Fruit fly (Drosophila melanogaster) S2 (cell line): ENCODE results near the gene Sclp.

ENCODE experiments used
- CG8478 ChIP-seq: fragments of >200 bp; optimal IDR thresholded peaks from 2 replicates; lab custom pipeline; 2018
- CTCF ChIP-seq, 2 experiments: fragments of >200 bp; optimal IDR thresholded peaks; 2 replicates each; lab custom pipeline; 2018

DNA sequence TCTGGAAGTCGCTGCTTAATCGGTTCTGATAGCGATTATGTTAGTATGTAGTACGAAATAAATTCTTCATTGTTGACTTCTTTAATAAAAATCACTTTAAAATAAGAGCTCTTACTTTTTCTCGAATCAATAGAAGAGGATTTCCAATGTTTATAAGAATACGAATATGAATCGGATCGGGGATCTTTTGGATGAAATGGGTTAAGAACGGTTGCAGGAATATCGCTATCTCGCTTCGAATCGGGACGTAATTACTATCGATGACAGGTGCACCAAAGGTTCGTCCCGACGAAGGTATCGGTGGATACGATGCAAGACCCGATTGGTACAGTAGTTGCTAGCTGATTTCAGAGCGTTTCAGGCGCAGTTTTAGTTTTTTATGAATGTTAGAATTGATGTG lies 30.8 kb downstream of the Sclp start, which contains the start of gene wisp:
- TF ChIP-seq CG8478 (no peak), CTCF (optimal IDR thresholded peaks at IDR 0.05; lab: Kevin White, UChicago) (no peak)
